Worm (Caenorhabditis elegans): ENCODE measurements around the gene F19C7.8.

Gene F19C7.8

ce11 chrIV:4565882-4566281, 72.0 kb downstream of the F19C7.8 start:
- TF ChIP-seq egl-27 (tag; optimal IDR thresholded peaks at IDR 0.05) (no peak), nhr-67 (tag; optimal IDR thresholded peaks at IDR 0.05) (no peak), tbx-2 (tag; optimal IDR thresholded peaks at IDR 0.05) (no peak), ceh-9 (tag; optimal IDR thresholded peaks at IDR 0.05) (no peak), pha-4 (tag; optimal IDR thresholded peaks at IDR 0.05) (no peak), nhr-11 (tag; optimal IDR thresholded peaks at IDR 0.05) (no peak), nhr-25 (tag; optimal IDR thresholded peaks at IDR 0.05) (no peak), nfya-1 (tag; optimal IDR thresholded peaks at IDR 0.05; ENCODE audit: insufficient read depth) (no peak), mml-1 (tag; optimal IDR thresholded peaks at IDR 0.05) (no peak), nhr-43 (tag; optimal IDR thresholded peaks at IDR 0.05; ENCODE audit: poor library complexity, severe bottlenecking) (no peak), ceh-82 (tag; optimal IDR thresholded peaks at IDR 0.05) (no peak), nhr-76 (tag; optimal IDR thresholded peaks at IDR 0.05) (no peak), lin-15B (tag; optimal IDR thresholded peaks at IDR 0.05) (no peak), hmg-11 (tag; optimal IDR thresholded peaks at IDR 0.05) (no peak), nhr-237 (tag; optimal IDR thresholded peaks at IDR 0.05) (no peak), pqm-1 (tag; optimal IDR thresholded peaks at IDR 0.05) (no peak), ceh-28 (tag; optimal IDR thresholded peaks at IDR 0.05) (no peak), unc-62 (GFP tag; optimal IDR thresholded peaks at IDR 0.05) (no peak)

DNA sequence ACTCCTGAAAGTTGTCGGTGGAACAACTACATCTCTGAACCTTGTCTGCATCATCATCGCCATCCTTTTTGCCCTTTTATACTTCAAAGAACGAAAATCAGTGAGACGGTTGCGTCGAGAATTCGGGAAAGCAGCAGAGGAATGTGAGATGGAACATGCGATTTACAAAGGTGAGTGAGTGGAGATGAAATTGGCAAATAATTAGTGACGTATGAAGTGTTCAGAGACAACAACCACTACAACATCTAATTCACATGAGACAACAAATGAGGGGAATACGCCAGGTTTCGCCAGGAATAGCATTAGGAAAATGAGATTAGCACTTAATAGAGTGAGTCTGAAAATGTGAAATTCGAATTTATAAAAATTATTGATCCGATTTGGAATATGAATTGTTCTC, 73.4 kb downstream of the F19C7.8 start:
- no peak for TF ChIP-seq ztf-4 (tag; optimal IDR thresholded peaks at IDR 0.05)
- TF ChIP-seq elt-1 (tag; optimal IDR thresholded peaks at IDR 0.05) = no peak
- no peak for TF ChIP-seq snpc-4 (tag; optimal IDR thresholded peaks at IDR 0.05)
- no peak for TF ChIP-seq fkh-2 (tag; optimal IDR thresholded peaks at IDR 0.05)
- no peak for TF ChIP-seq egl-27 (tag; optimal IDR thresholded peaks at IDR 0.05)
- TF ChIP-seq sea-2 (GFP tag; optimal IDR thresholded peaks at IDR 0.05) = no peak
- no peak for TF ChIP-seq nhr-11 (tag; optimal IDR thresholded peaks at IDR 0.05)
- no peak for TF ChIP-seq R02D3.7 (tag; optimal IDR thresholded peaks at IDR 0.05)
- no peak for TF ChIP-seq skn-1 (tag; optimal IDR thresholded peaks at IDR 0.05)

- TF ChIP-seq elt-2 (tag; optimal IDR thresholded peaks at IDR 0.05) (peak; percentile 34), fos-1 (tag; optimal IDR thresholded peaks at IDR 0.05) (no peak)
Measured at ce11 chrIV:4562599-4563116, 75.2 kb downstream of the F19C7.8 start, which contains the start of gene igeg-1. igeg-1 (plus strand) TSS chrIV:4562649.

All from whole organism, L3 larva.